Fruit fly (Drosophila melanogaster) whole organism, embryonic: ENCODE data around the gene Patr-1.

Experiments used
- Aef1 ChIP-seq: fragments of 200-800 bp; sonication (Bioruptor generic); IDR thresholded peaks from 3 replicates; pipeline ENCODE4 v1.3.6; 2022; ENCODE audit warnings: missing biosample characterization, missing genetic modification characterization
- Bgb ChIP-seq: fragments of 200-800 bp; sonication (Bioruptor generic); IDR thresholded peaks from 2 replicates; pipeline ENCODE4 v1.3.6; 2022; ENCODE audit warnings: missing biosample characterization, missing genetic modification characterization; ENCODE audit not compliant: partially characterized antibody
- CG10431 ChIP-seq: fragments of 200-800 bp; sonication (Bioruptor generic); optimal IDR thresholded peaks from 3 replicates; lab custom pipeline; 2018; ENCODE audit warnings: missing biosample characterization, mild to moderate bottlenecking, missing genetic modification characterization
- CG10654 ChIP-seq: fragments of 200-800 bp; sonication (Bioruptor generic); optimal IDR thresholded peaks from 2 replicates; lab custom pipeline; 2016; ENCODE audit warnings: missing biosample characterization, missing genetic modification characterization
- CG12104 ChIP-seq: fragments of 200-800 bp; sonication (Bioruptor generic); optimal IDR thresholded peaks from 3 replicates; lab custom pipeline; 2016; ENCODE audit warnings: missing biosample characterization, missing genetic modification characterization
- CG12219 ChIP-seq: fragments of 200-800 bp; sonication (Bioruptor generic); optimal IDR thresholded peaks from 3 replicates; lab custom pipeline; 2018; ENCODE audit warnings: missing biosample characterization, mild to moderate bottlenecking, missing genetic modification characterization
- CG1602 ChIP-seq: fragments of 200-800 bp; sonication (Bioruptor generic); optimal IDR thresholded peaks from 3 replicates; lab custom pipeline; 2016; ENCODE audit warnings: missing biosample characterization, missing genetic modification characterization
- CG17385 ChIP-seq: fragments of 200-800 bp; sonication (Bioruptor generic); optimal IDR thresholded peaks from 3 replicates; lab custom pipeline; 2018; ENCODE audit warnings: missing biosample characterization, mild to moderate bottlenecking, missing genetic modification characterization
- CG18764 ChIP-seq: fragments of 200-800 bp; sonication (Bioruptor generic); optimal IDR thresholded peaks from 3 replicates; lab custom pipeline; 2016; ENCODE audit warnings: missing biosample characterization, missing genetic modification characterization
- CG32532 ChIP-seq: fragments of 200-800 bp; sonication (Bioruptor generic); IDR thresholded peaks from 2 replicates; pipeline ENCODE4 v1.3.6; 2022; ENCODE audit warnings: missing biosample characterization, missing genetic modification characterization
- CG5180 ChIP-seq: fragments of 200-800 bp; sonication (Bioruptor generic); optimal IDR thresholded peaks from 3 replicates; lab custom pipeline; 2017; ENCODE audit warnings: missing biosample characterization, missing genetic modification characterization, mild to moderate bottlenecking, moderate library complexity, missing genetic modification reagents
- CG6175 ChIP-seq: fragments of 200-800 bp; sonication (Bioruptor generic); IDR thresholded peaks from 3 replicates; pipeline ENCODE4 v1.3.6; 2022; ENCODE audit warnings: missing biosample characterization, missing genetic modification characterization
- CG6254 ChIP-seq: fragments of 200-800 bp; sonication (Bioruptor generic); optimal IDR thresholded peaks from 3 replicates; lab custom pipeline; 2017; ENCODE audit warnings: mild to moderate bottlenecking, missing biosample characterization, missing genetic modification reagents, missing genetic modification characterization
- CG7987 ChIP-seq: fragments of 200-800 bp; sonication (Bioruptor generic); optimal IDR thresholded peaks from 2 replicates; lab custom pipeline; 2018; ENCODE audit warnings: missing biosample characterization, mild to moderate bottlenecking, missing genetic modification characterization, moderate library complexity
- CG8290 ChIP-seq, 3 experiments: fragments of 200-800 bp; sonication (Bioruptor generic); optimal IDR thresholded peaks; 2 replicates each; lab custom pipeline; 2016 to 2019; ENCODE audit warnings: missing biosample characterization in 3 of 3, missing genetic modification characterization in 3 of 3, mild to moderate bottlenecking in 2 of 3, moderate library complexity in 1 of 3
- CG8924 ChIP-seq: fragments of 200-800 bp; optimal IDR thresholded peaks from 3 replicates; lab custom pipeline; 2019; ENCODE audit warnings: missing biosample characterization, mild to moderate bottlenecking, missing genetic modification characterization, moderate library complexity
- CG9437 ChIP-seq: fragments of 200-800 bp; sonication (Bioruptor generic); optimal IDR thresholded peaks from 2 replicates; lab custom pipeline; 2018; ENCODE audit warnings: missing biosample characterization, mild to moderate bottlenecking, missing genetic modification characterization
- CG9727 ChIP-seq: fragments of 200-800 bp; sonication (Bioruptor generic); optimal IDR thresholded peaks from 3 replicates; lab custom pipeline; 2017; ENCODE audit warnings: missing biosample characterization, mild to moderate bottlenecking, missing genetic modification characterization
- CG9797 ChIP-seq: fragments of 200-800 bp; sonication (Bioruptor generic); optimal IDR thresholded peaks from 3 replicates; lab custom pipeline; 2018; ENCODE audit warnings: missing biosample characterization, mild to moderate bottlenecking, missing genetic modification characterization
- CG9817 ChIP-seq: fragments of 200-800 bp; sonication (Bioruptor generic); optimal IDR thresholded peaks from 2 replicates; lab custom pipeline; 2018; ENCODE audit warnings: missing biosample characterization, mild to moderate bottlenecking, missing genetic modification characterization, moderate library complexity
- CTCF ChIP-seq: fragments of 200-800 bp; sonication (Bioruptor generic); optimal IDR thresholded peaks from 2 replicates; lab custom pipeline; 2017; ENCODE audit warnings: missing biosample characterization, mild to moderate bottlenecking, missing genetic modification characterization, moderate library complexity
- CoRest ChIP-seq: fragments of 200-800 bp; sonication (Bioruptor generic); optimal IDR thresholded peaks from 3 replicates; lab custom pipeline; 2018; ENCODE audit warnings: missing biosample characterization, mild to moderate bottlenecking, missing genetic modification characterization, moderate library complexity
- Dbx ChIP-seq: fragments of 200-800 bp; sonication (Bioruptor generic); IDR thresholded peaks from 3 replicates; pipeline ENCODE4 v1.3.6; 2022; ENCODE audit warnings: missing biosample characterization, missing genetic modification characterization
- Dfd ChIP-seq, 2 experiments: fragments of >200 bp; optimal IDR thresholded peaks; 2 replicates each; lab custom pipeline; 2017; ENCODE audit warnings: missing biosample characterization in 2 of 2, missing genetic modification characterization in 2 of 2
- Elba2 ChIP-seq: fragments of 200-800 bp; sonication (Bioruptor generic); optimal IDR thresholded peaks from 3 replicates; lab custom pipeline; 2016; ENCODE audit warnings: missing biosample characterization, missing genetic modification characterization
- HLH4C ChIP-seq: fragments of 200-800 bp; sonication (Bioruptor generic); IDR thresholded peaks from 3 replicates; pipeline ENCODE4 v1.3.6; 2022; ENCODE audit warnings: missing biosample characterization, missing genetic modification characterization; ENCODE audit not compliant: partially characterized antibody
- HLHmδ ChIP-seq: fragments of 200-800 bp; sonication (Bioruptor generic); optimal IDR thresholded peaks from 2 replicates; lab custom pipeline; 2018; ENCODE audit warnings: missing biosample characterization, mild to moderate bottlenecking, missing genetic modification characterization, moderate library complexity
- Meics ChIP-seq: fragments of 200-800 bp; sonication (Bioruptor generic); optimal IDR thresholded peaks from 2 replicates; lab custom pipeline; 2017; ENCODE audit warnings: missing biosample characterization, mild to moderate bottlenecking, missing genetic modification characterization
- Mes4 ChIP-seq: fragments of 200-800 bp; sonication (Bioruptor generic); optimal IDR thresholded peaks from 2 replicates; lab custom pipeline; 2016; ENCODE audit warnings: missing biosample characterization, missing genetic modification characterization
- Myb ChIP-seq: fragments of 200-800 bp; sonication (Bioruptor generic); optimal IDR thresholded peaks from 2 replicates; lab custom pipeline; 2016; ENCODE audit warnings: missing biosample characterization, missing genetic modification characterization
- Poxn ChIP-seq: fragments of 200-800 bp; sonication (Bioruptor generic); IDR thresholded peaks from 2 replicates; pipeline ENCODE4 v1.3.6; 2022; ENCODE audit warnings: missing biosample characterization, missing genetic modification characterization
- Ravus ChIP-seq: fragments of 200-800 bp; sonication (Bioruptor generic); IDR thresholded peaks from 2 replicates; pipeline ENCODE4 v1.3.6; 2022; ENCODE audit warnings: missing biosample characterization, missing genetic modification characterization
- Spps ChIP-seq: fragments of 200-800 bp; sonication (Bioruptor generic); optimal IDR thresholded peaks from 2 replicates; lab custom pipeline; 2018; ENCODE audit warnings: missing biosample characterization, mild to moderate bottlenecking, missing genetic modification characterization
- Trl ChIP-seq, 3 experiments: fragments of >200 bp in 2 of 3; fragments of 200-800 bp in 1 of 3; sonication (Bioruptor generic) in 1 of 3; optimal IDR thresholded peaks; 2 replicates in 1 of 3; 3 replicates in 2 of 3; lab custom pipeline; 2016 to 2017; ENCODE audit warnings: missing biosample characterization in 1 of 3, missing genetic modification characterization in 1 of 3
- Xbp1 ChIP-seq: fragments of 200-800 bp; sonication (Bioruptor generic); optimal IDR thresholded peaks from 3 replicates; lab custom pipeline; 2016; ENCODE audit warnings: missing biosample characterization, mild to moderate bottlenecking, missing genetic modification characterization
- ara ChIP-seq: fragments of 200-800 bp; sonication (Bioruptor generic); IDR thresholded peaks from 2 replicates; pipeline ENCODE4 v1.3.6; 2022; ENCODE audit warnings: missing biosample characterization, missing genetic modification characterization
- crp ChIP-seq, 2 experiments: fragments of 200-800 bp; sonication (Bioruptor generic); optimal IDR thresholded peaks; 2 replicates in 1 of 2; 3 replicates in 1 of 2; lab custom pipeline; 2017; ENCODE audit warnings: missing biosample characterization in 2 of 2, missing genetic modification characterization in 2 of 2, mild to moderate bottlenecking in 1 of 2, moderate library complexity in 1 of 2
- dysf ChIP-seq: fragments of 200-800 bp; sonication (Bioruptor generic); IDR thresholded peaks from 3 replicates; pipeline ENCODE4 v1.3.6; 2022; ENCODE audit warnings: missing biosample characterization, missing genetic modification characterization
- en ChIP-seq: fragments of 200-800 bp; sonication (Bioruptor generic); optimal IDR thresholded peaks from 2 replicates; lab custom pipeline; 2016; ENCODE audit warnings: missing biosample characterization, missing genetic modification characterization
- gcm ChIP-seq: fragments of 200-800 bp; sonication (Bioruptor generic); optimal IDR thresholded peaks from 2 replicates; lab custom pipeline; 2019; ENCODE audit warnings: missing biosample characterization, mild to moderate bottlenecking, missing genetic modification characterization, moderate library complexity
- lab ChIP-seq: fragments of 200-800 bp; sonication (Bioruptor generic); optimal IDR thresholded peaks from 3 replicates; lab custom pipeline; 2017; ENCODE audit warnings: missing biosample characterization, missing genetic modification characterization, mild to moderate bottlenecking, moderate library complexity, missing genetic modification reagents
- mirr ChIP-seq: fragments of 200-800 bp; sonication (Bioruptor generic); optimal IDR thresholded peaks from 3 replicates; lab custom pipeline; 2018; ENCODE audit warnings: missing biosample characterization, mild to moderate bottlenecking, missing genetic modification characterization
- otp ChIP-seq: fragments of 200-800 bp; sonication (Bioruptor generic); IDR thresholded peaks from 3 replicates; pipeline ENCODE4, ENCODE4 v1.3.6; 2022; ENCODE audit warnings: missing biosample characterization, missing genetic modification characterization
- pfk ChIP-seq: fragments of 200-800 bp; sonication (Bioruptor generic); optimal IDR thresholded peaks from 2 replicates; lab custom pipeline; 2018; ENCODE audit warnings: missing biosample characterization, mild to moderate bottlenecking, missing genetic modification characterization, moderate library complexity
- pita ChIP-seq: fragments of 200-800 bp; sonication (Bioruptor generic); optimal IDR thresholded peaks from 2 replicates; lab custom pipeline; 2017; ENCODE audit warnings: missing biosample characterization, mild to moderate bottlenecking, missing genetic modification characterization
- pros ChIP-seq: fragments of 200-800 bp; sonication (Bioruptor generic); optimal IDR thresholded peaks from 3 replicates; lab custom pipeline; 2019; ENCODE audit warnings: missing biosample characterization, mild to moderate bottlenecking, missing genetic modification characterization, moderate library complexity
- rib ChIP-seq: fragments of 200-800 bp; sonication (Bioruptor generic); IDR thresholded peaks from 2 replicates; pipeline ENCODE4 v1.3.6; 2022; ENCODE audit warnings: missing biosample characterization, missing genetic modification characterization
- sob ChIP-seq: fragments of 200-800 bp; sonication (Bioruptor generic); IDR thresholded peaks from 2 replicates; pipeline ENCODE4 v1.3.6; 2022; ENCODE audit warnings: missing biosample characterization, missing genetic modification characterization
- stwl ChIP-seq: fragments of 200-800 bp; sonication (Bioruptor generic); optimal IDR thresholded peaks from 3 replicates; lab custom pipeline; 2018; ENCODE audit warnings: missing biosample characterization, mild to moderate bottlenecking, missing genetic modification characterization, moderate library complexity
- zen ChIP-seq: fragments of 200-800 bp; sonication (Bioruptor generic); optimal IDR thresholded peaks from 3 replicates; lab custom pipeline; 2018; ENCODE audit warnings: missing biosample characterization, mild to moderate bottlenecking, missing genetic modification characterization, moderate library complexity

The Patr-1 gene

DNA sequence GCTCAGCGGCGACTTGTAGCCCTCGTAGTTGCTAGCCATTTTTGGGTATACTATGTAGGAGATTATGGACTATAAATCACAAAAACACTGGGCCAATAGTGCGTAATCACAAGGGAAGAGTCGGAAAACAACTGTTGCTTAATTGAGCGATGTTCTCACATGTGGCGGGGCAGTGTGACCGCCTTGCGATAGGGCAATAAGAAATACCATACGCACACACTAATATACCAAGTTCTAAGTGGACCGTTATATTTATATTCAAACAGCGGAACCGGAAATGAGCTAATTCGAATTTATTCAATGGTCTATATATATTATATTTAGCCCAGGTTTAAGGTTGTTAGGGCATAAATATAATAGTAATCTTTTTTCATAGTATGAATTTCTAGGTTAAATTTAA is 22.4 kb upstream of the Patr-1 start, which contains the start of gene Adsl (continued):
- TF ChIP-seq Mes4 (GFP tag; lab: Kevin White, UChicago) (peak; percentile 45), Xbp1 (GFP tag; lab: Kevin White, UChicago) (peak; percentile 57), CG12104 (GFP tag; lab: Kevin White, UChicago) (peak; percentile 19), CG7987 (peak; percentile 87), CG6254 (GFP tag; lab: Kevin White, UChicago) (peak; percentile 79), CG9727 (GFP tag; lab: Kevin White, UChicago) (peak; percentile 82), rib (GFP tag; lab: Robert Waterston, UW) (no peak), Aef1 (no peak), CG10654 (GFP tag; lab: Kevin White, UChicago) (peak; percentile 26), CG9817 (peak; percentile 58), gcm (GFP tag; lab: Kevin White, UChicago) (peak; percentile 76), pita (no peak), Elba2 (GFP tag; lab: Kevin White, UChicago) (no peak), CG32532 (GFP tag; lab: Robert Waterston, UW) (peak; percentile 51; the same call in 1 of the 2 replicates), CG17385 (GFP tag; lab: Kevin White, UChicago) (peak; percentile 74), CG18764 (GFP tag; lab: Kevin White, UChicago) (peak; percentile 32), Myb (peak; percentile 91), ara (GFP tag; lab: Robert Waterston, UW) (peak; percentile 56), Poxn (no peak), pfk (GFP tag; lab: Kevin White, UChicago) (peak; percentile 35), Ravus (GFP tag; lab: Robert Waterston, UW) (no peak), CTCF (GFP tag; lab: Kevin White, UChicago) (peak; percentile 56), otp (GFP tag; lab: Robert Waterston, UW) (peak; percentile 68; the same call in 2 of the 3 replicates), CG8924 (peak; percentile 41), mirr (GFP tag; lab: Kevin White, UChicago) (peak; percentile 30), Bgb (GFP tag; lab: Robert Waterston, UW) (peak; percentile 49; the same call in 1 of the 2 replicates), Dbx (GFP tag; lab: Robert Waterston, UW) (peak; percentile 35; the same call in 1 of the 3 replicates), Trl (optimal IDR thresholded peaks at IDR 0.05; lab: Kevin White, UChicago) (no peak), Trl (GFP tag; optimal IDR thresholded peaks at IDR 0.05; lab: Kevin White, UChicago) (no peak), CG1602 (GFP tag; lab: Kevin White, UChicago) (no peak), stwl (peak; percentile 99), Meics (GFP tag; lab: Kevin White, UChicago) (peak; percentile 83), CG9797 (peak; percentile 86), CG9437 (GFP tag; lab: Kevin White, UChicago) (peak; percentile 65), en (GFP tag; lab: Kevin White, UChicago) (peak; percentile 39), pros (no peak), sob (peak; percentile 60; the same call in 1 of the 2 replicates), HLH4C (no peak), CoRest (peak; percentile 85), CG5180 (peak; percentile 49), CG6175 (GFP tag; lab: Robert Waterston, UW) (no peak), HLHmδ (GFP tag; lab: Kevin White, UChicago) (peak; percentile 67), CG8290 (GFP tag; optimal IDR thresholded peaks at IDR 0.05; lab: Kevin White, UChicago) (no peak), CG8290 (tag; optimal IDR thresholded peaks at IDR 0.05; lab: Kevin White, UChicago) (peak in 1 of 2 experiments; percentile 3), Spps (tag; lab: Kevin White, UChicago) (peak; percentile 67), zen (tag; lab: Kevin White, UChicago) (peak; percentile 67), CG10431 (GFP tag; lab: Kevin White, UChicago) (no peak), CG12219 (GFP tag; lab: Kevin White, UChicago) (peak; percentile 76), crp (GFP tag; optimal IDR thresholded peaks at IDR 0.05; lab: Kevin White, UChicago) (peak in 1 of 2 experiments; percentile 69), Dfd (GFP tag; optimal IDR thresholded peaks at IDR 0.05; lab: Kevin White, UChicago) (no peak), lab (GFP tag; lab: Kevin White, UChicago) (peak; percentile 82), dysf (GFP tag; lab: Robert Waterston, UW) (peak; percentile 17; the same call in 1 of the 3 replicates)
